Worm (Caenorhabditis elegans) whole organism, midembryonic: Measurements from ENCODE around the gene cyp-33C4.

Experiments
- T22C8.4 ChIP-seq: fragments of 200-800 bp; sonication (Bioruptor generic); IDR thresholded peaks from 2 replicates; pipeline ENCODE4 v1.3.6; 2022; ENCODE audit warnings: missing genetic modification characterization, missing compliant biosample characterization
- cog-1 ChIP-seq: sonication (generic microtip); optimal IDR thresholded peaks from 2 replicates; lab custom pipeline; 2016; ENCODE audit warnings: missing genetic modification characterization, missing compliant biosample characterization
- flt-1 ChIP-seq: fragments of 200-800 bp; sonication (Bioruptor generic); IDR thresholded peaks from 2 replicates; pipeline ENCODE4 v1.3.6; 2022; ENCODE audit warnings: missing genetic modification characterization, missing compliant biosample characterization
- med-1 ChIP-seq: sonication (generic microtip); optimal IDR thresholded peaks from 2 replicates; lab custom pipeline; 2017; ENCODE audit warnings: missing genetic modification characterization, mild to moderate bottlenecking, missing compliant biosample characterization, antibody characterized with exemption, missing genetic modification reagents; ENCODE audit not compliant: insufficient read depth
- tab-1 ChIP-seq: fragments of 200-800 bp; sonication (Bioruptor generic); IDR thresholded peaks from 2 replicates; pipeline ENCODE4 v1.3.6; 2022; ENCODE audit warnings: missing genetic modification characterization, missing compliant biosample characterization
- ztf-29 ChIP-seq: fragments of 200-800 bp; sonication (Bioruptor generic); IDR thresholded peaks from 2 replicates; pipeline ENCODE4 v1.3.6; 2022; ENCODE audit warnings: missing genetic modification reagents, missing genetic modification characterization, missing compliant biosample characterization

ce11 chrV:2274253-2274892 lies 38.4 kb downstream of the cyp-33C4 start, which contains the start of the genes Y5H2A.4 and abu-4:
- no peak for TF ChIP-seq flt-1 (GFP tag; lab: Robert Waterston, UW)
- TF ChIP-seq cog-1 (tag; lab: Kevin White, UChicago), result no peak
- no peak for TF ChIP-seq T22C8.4 (GFP tag; lab: Robert Waterston, UW)
- TF ChIP-seq med-1 (GFP tag; lab: Kevin White, UChicago), result no peak
- no peak for TF ChIP-seq tab-1 (GFP tag; lab: Robert Waterston, UW)
- TF ChIP-seq ztf-29 (GFP tag; lab: Robert Waterston, UW), result no peak
